Fruit fly (Drosophila melanogaster) whole organism, embryonic: Measurements from ENCODE around the gene pnt.

Source experiments
- Atf3 ChIP-seq: fragments of 200-800 bp; sonication (Bioruptor generic); optimal IDR thresholded peaks from 3 replicates; lab custom pipeline; 2016; ENCODE audit warnings: missing biosample characterization, missing genetic modification characterization
- CG12071 ChIP-seq: fragments of 200-800 bp; sonication (Bioruptor generic); optimal IDR thresholded peaks from 3 replicates; lab custom pipeline; 2018; ENCODE audit warnings: missing biosample characterization, mild to moderate bottlenecking, missing genetic modification characterization
- CG12942 ChIP-seq: fragments of 200-800 bp; sonication (Bioruptor generic); optimal IDR thresholded peaks from 3 replicates; lab custom pipeline; 2016; ENCODE audit warnings: missing biosample characterization, missing genetic modification characterization
- CG15601 ChIP-seq: fragments of 200-800 bp; sonication (Bioruptor generic); optimal IDR thresholded peaks from 3 replicates; lab custom pipeline; 2019; ENCODE audit warnings: missing biosample characterization, mild to moderate bottlenecking, missing genetic modification characterization, moderate library complexity
- CG17568 ChIP-seq: fragments of 200-800 bp; sonication (Bioruptor generic); optimal IDR thresholded peaks from 2 replicates; lab custom pipeline; 2018; ENCODE audit warnings: missing biosample characterization, mild to moderate bottlenecking, missing genetic modification characterization, moderate library complexity
- CG17802 ChIP-seq: fragments of 200-800 bp; sonication (Bioruptor generic); optimal IDR thresholded peaks from 2 replicates; lab custom pipeline; 2018; ENCODE audit warnings: missing biosample characterization, mild to moderate bottlenecking, missing genetic modification characterization, moderate library complexity
- CG2889 ChIP-seq: fragments of 200-800 bp; sonication (Bioruptor generic); IDR thresholded peaks from 3 replicates; pipeline ENCODE4 v1.3.6; 2022; ENCODE audit warnings: missing biosample characterization, missing genetic modification characterization
- CG31441 ChIP-seq: fragments of 200-800 bp; sonication (Bioruptor generic); IDR thresholded peaks from 2 replicates; pipeline ENCODE4 v1.3.6; 2022; ENCODE audit warnings: missing biosample characterization, missing genetic modification characterization
- CG34376 ChIP-seq: fragments of 200-800 bp; sonication (Bioruptor generic); optimal IDR thresholded peaks from 2 replicates; lab custom pipeline; 2018; ENCODE audit warnings: missing biosample characterization, mild to moderate bottlenecking, missing genetic modification characterization
- CG3726 ChIP-seq: fragments of 200-800 bp; sonication (Bioruptor generic); IDR thresholded peaks from 3 replicates; pipeline ENCODE4, ENCODE4 v1.3.6; 2022; ENCODE audit warnings: missing biosample characterization, missing genetic modification characterization
- CG5245 ChIP-seq: fragments of 200-800 bp; sonication (Bioruptor generic); optimal IDR thresholded peaks from 3 replicates; lab custom pipeline; 2016; ENCODE audit warnings: missing biosample characterization, missing genetic modification characterization
- CG5953 ChIP-seq: fragments of 200-800 bp; sonication (Bioruptor generic); IDR thresholded peaks from 2 replicates; pipeline ENCODE4 v1.3.6; 2022; ENCODE audit warnings: missing biosample characterization, missing genetic modification characterization
- CG6254 ChIP-seq: fragments of 200-800 bp; sonication (Bioruptor generic); optimal IDR thresholded peaks from 3 replicates; lab custom pipeline; 2017; ENCODE audit warnings: mild to moderate bottlenecking, missing biosample characterization, missing genetic modification reagents, missing genetic modification characterization
- CG6791 ChIP-seq: fragments of 200-800 bp; sonication (Bioruptor generic); IDR thresholded peaks from 3 replicates; pipeline ENCODE4 v1.3.6; 2022; ENCODE audit warnings: missing biosample characterization, missing genetic modification characterization; ENCODE audit not compliant: partially characterized antibody
- CG6813 ChIP-seq: fragments of 200-800 bp; sonication (Bioruptor generic); optimal IDR thresholded peaks from 2 replicates; lab custom pipeline; 2017; ENCODE audit warnings: missing biosample characterization, missing genetic modification characterization, mild to moderate bottlenecking, moderate library complexity, missing genetic modification reagents
- CG7987 ChIP-seq: fragments of 200-800 bp; sonication (Bioruptor generic); optimal IDR thresholded peaks from 2 replicates; lab custom pipeline; 2018; ENCODE audit warnings: missing biosample characterization, mild to moderate bottlenecking, missing genetic modification characterization, moderate library complexity
- CG8089 ChIP-seq: fragments of 200-800 bp; sonication (Bioruptor generic); optimal IDR thresholded peaks from 3 replicates; lab custom pipeline; 2016; ENCODE audit warnings: missing biosample characterization, missing genetic modification characterization
- CG8290 ChIP-seq, 3 experiments: fragments of 200-800 bp; sonication (Bioruptor generic); optimal IDR thresholded peaks; 2 replicates each; lab custom pipeline; 2016 to 2019; ENCODE audit warnings: missing biosample characterization in 3 of 3, missing genetic modification characterization in 3 of 3, mild to moderate bottlenecking in 2 of 3, moderate library complexity in 1 of 3
- CG8924 ChIP-seq: fragments of 200-800 bp; optimal IDR thresholded peaks from 3 replicates; lab custom pipeline; 2019; ENCODE audit warnings: missing biosample characterization, mild to moderate bottlenecking, missing genetic modification characterization, moderate library complexity
- CG9609 ChIP-seq: fragments of 200-800 bp; sonication (Bioruptor generic); optimal IDR thresholded peaks from 3 replicates; lab custom pipeline; 2016; ENCODE audit warnings: missing biosample characterization, missing genetic modification characterization
- CG9797 ChIP-seq: fragments of 200-800 bp; sonication (Bioruptor generic); optimal IDR thresholded peaks from 3 replicates; lab custom pipeline; 2018; ENCODE audit warnings: missing biosample characterization, mild to moderate bottlenecking, missing genetic modification characterization
- CG9817 ChIP-seq: fragments of 200-800 bp; sonication (Bioruptor generic); optimal IDR thresholded peaks from 2 replicates; lab custom pipeline; 2018; ENCODE audit warnings: missing biosample characterization, mild to moderate bottlenecking, missing genetic modification characterization, moderate library complexity
- D19B ChIP-seq: fragments of 200-800 bp; sonication (Bioruptor generic); optimal IDR thresholded peaks from 2 replicates; lab custom pipeline; 2017; ENCODE audit warnings: missing biosample characterization, mild to moderate bottlenecking, missing genetic modification characterization
- Dip2 ChIP-seq: fragments of 200-800 bp; sonication (Bioruptor generic); IDR thresholded peaks from 2 replicates; pipeline ENCODE4 v1.3.6; 2022; ENCODE audit warnings: missing biosample characterization, missing genetic modification characterization
- Doc2 ChIP-seq: fragments of 200-800 bp; sonication (Bioruptor generic); IDR thresholded peaks from 2 replicates; pipeline ENCODE4 v1.3.6; 2022; ENCODE audit warnings: missing biosample characterization, missing genetic modification characterization
- E2f2 ChIP-seq: fragments of 200-800 bp; sonication (Bioruptor generic); IDR thresholded peaks from 2 replicates; pipeline ENCODE4 v1.3.6; 2022; ENCODE audit warnings: missing biosample characterization, missing genetic modification characterization
- Nf-YC ChIP-seq: fragments of 200-800 bp; optimal IDR thresholded peaks from 3 replicates; lab custom pipeline; 2019; ENCODE audit warnings: missing biosample characterization, mild to moderate bottlenecking, missing genetic modification characterization, moderate library complexity
- Poxn ChIP-seq: fragments of 200-800 bp; sonication (Bioruptor generic); IDR thresholded peaks from 2 replicates; pipeline ENCODE4 v1.3.6; 2022; ENCODE audit warnings: missing biosample characterization, missing genetic modification characterization
- Spps ChIP-seq: fragments of 200-800 bp; sonication (Bioruptor generic); optimal IDR thresholded peaks from 2 replicates; lab custom pipeline; 2018; ENCODE audit warnings: missing biosample characterization, mild to moderate bottlenecking, missing genetic modification characterization
- abd-A ChIP-seq: fragments of 200-800 bp; sonication (Bioruptor generic); optimal IDR thresholded peaks from 3 replicates; lab custom pipeline; 2019; ENCODE audit warnings: missing biosample characterization, mild to moderate bottlenecking, missing genetic modification characterization, moderate library complexity
- amos ChIP-seq: fragments of 200-800 bp; sonication (Bioruptor generic); IDR thresholded peaks from 2 replicates; pipeline ENCODE4 v1.3.6; 2022; ENCODE audit warnings: missing biosample characterization, missing genetic modification characterization; ENCODE audit not compliant: partially characterized antibody
- ash1 ChIP-seq: fragments of 200-800 bp; sonication (Bioruptor generic); optimal IDR thresholded peaks from 2 replicates; lab custom pipeline; 2018; ENCODE audit warnings: missing biosample characterization, mild to moderate bottlenecking, missing genetic modification characterization
- eyg ChIP-seq: fragments of 200-800 bp; sonication (Bioruptor generic); optimal IDR thresholded peaks from 3 replicates; lab custom pipeline; 2016; ENCODE audit warnings: missing biosample characterization, missing genetic modification characterization
- fd64A ChIP-seq: fragments of 200-800 bp; sonication (Bioruptor generic); optimal IDR thresholded peaks from 3 replicates; lab custom pipeline; 2018; ENCODE audit warnings: missing biosample characterization, mild to moderate bottlenecking, missing genetic modification characterization
- grau ChIP-seq: fragments of 200-800 bp; optimal IDR thresholded peaks from 3 replicates; lab custom pipeline; 2019; ENCODE audit warnings: missing biosample characterization, mild to moderate bottlenecking, missing genetic modification characterization, moderate library complexity
- gsb ChIP-seq: fragments of 200-800 bp; sonication (Bioruptor generic); IDR thresholded peaks from 2 replicates; pipeline ENCODE4 v1.3.6; 2022; ENCODE audit warnings: missing biosample characterization, missing genetic modification characterization
- ham ChIP-seq: fragments of 200-800 bp; sonication (Bioruptor generic); IDR thresholded peaks from 2 replicates; pipeline ENCODE4 v1.3.6; 2022; ENCODE audit warnings: missing biosample characterization, missing genetic modification characterization
- her ChIP-seq: fragments of 200-800 bp; sonication (Bioruptor generic); optimal IDR thresholded peaks from 2 replicates; lab custom pipeline; 2016; ENCODE audit warnings: missing biosample characterization, missing genetic modification characterization
- ken ChIP-seq: fragments of 200-800 bp; sonication (Bioruptor generic); IDR thresholded peaks from 3 replicates; pipeline ENCODE4 v1.3.6; 2022; ENCODE audit warnings: missing biosample characterization, missing genetic modification characterization
- klu ChIP-seq: fragments of 200-800 bp; sonication (Bioruptor generic); IDR thresholded peaks from 2 replicates; pipeline ENCODE4 v1.3.6; 2022; ENCODE audit warnings: missing biosample characterization, missing genetic modification characterization
- p53 ChIP-seq: fragments of 200-800 bp; sonication (Bioruptor generic); optimal IDR thresholded peaks from 2 replicates; lab custom pipeline; 2016; ENCODE audit warnings: missing biosample characterization, missing genetic modification characterization
- pros ChIP-seq: fragments of 200-800 bp; sonication (Bioruptor generic); optimal IDR thresholded peaks from 3 replicates; lab custom pipeline; 2019; ENCODE audit warnings: missing biosample characterization, mild to moderate bottlenecking, missing genetic modification characterization, moderate library complexity
- sima ChIP-seq: fragments of 200-800 bp; sonication (Bioruptor generic); optimal IDR thresholded peaks from 2 replicates; lab custom pipeline; 2016; ENCODE audit warnings: missing biosample characterization, missing genetic modification characterization
- so ChIP-seq: fragments of 200-800 bp; sonication (Bioruptor generic); IDR thresholded peaks from 3 replicates; pipeline ENCODE4 v1.3.6; 2022; ENCODE audit warnings: missing biosample characterization, missing genetic modification characterization
- stc ChIP-seq: fragments of 200-800 bp; sonication (Bioruptor generic); IDR thresholded peaks from 2 replicates; pipeline ENCODE4 v1.3.6; 2022; ENCODE audit warnings: missing biosample characterization, missing genetic modification characterization
- tio ChIP-seq: fragments of 200-800 bp; sonication (Bioruptor generic); optimal IDR thresholded peaks from 2 replicates; lab custom pipeline; 2017; ENCODE audit warnings: missing biosample characterization, missing genetic modification characterization, inconsistent platforms
- twi ChIP-seq: fragments of 200-800 bp; optimal IDR thresholded peaks from 2 replicates; lab custom pipeline; 2019; ENCODE audit warnings: missing biosample characterization, mild to moderate bottlenecking, missing genetic modification characterization, moderate library complexity
- tx ChIP-seq: fragments of 200-800 bp; sonication (Bioruptor generic); optimal IDR thresholded peaks from 2 replicates; lab custom pipeline; 2016; ENCODE audit warnings: missing biosample characterization, missing genetic modification characterization
- wek ChIP-seq: fragments of 200-800 bp; sonication (Bioruptor generic); optimal IDR thresholded peaks from 3 replicates; lab custom pipeline; 2018; ENCODE audit warnings: missing biosample characterization, mild to moderate bottlenecking, missing genetic modification characterization, moderate library complexity
- zen2 ChIP-seq: fragments of 200-800 bp; sonication (Bioruptor generic); IDR thresholded peaks from 3 replicates; pipeline ENCODE4 v1.3.6; 2022; ENCODE audit warnings: missing biosample characterization, missing genetic modification characterization; ENCODE audit not compliant: partially characterized antibody
- zfh1 ChIP-seq: fragments of 200-800 bp; sonication (Bioruptor generic); IDR thresholded peaks from 3 replicates; pipeline ENCODE4 v1.3.6; 2022; ENCODE audit warnings: missing biosample characterization, missing genetic modification characterization

The pnt gene

dm6 chr3R:23331865-23332367 is 14.1 kb downstream of the pnt start (continued):
- TF ChIP-seq CG9609 (peak; percentile 13), Dip2 (GFP tag; lab: Robert Waterston, UW) (no peak), CG6813 (no peak), CG8924 (tag; lab: Kevin White, UChicago) (no peak), Nf-YC (tag; lab: Kevin White, UChicago) (no peak), twi (tag; lab: Kevin White, UChicago) (no peak), CG5245 (GFP tag; lab: Kevin White, UChicago) (peak; percentile 2), CG15601 (tag; lab: Kevin White, UChicago) (no peak), E2f2 (GFP tag; lab: Robert Waterston, UW) (no peak), CG2889 (0 out of 3 replicates have a peak, but pooled peaks have one; percentile 32), stc (GFP tag; lab: Robert Waterston, UW) (no peak), CG8089 (GFP tag; lab: Kevin White, UChicago) (no peak), so (GFP tag; lab: Robert Waterston, UW) (no peak), D19B (no peak), Doc2 (GFP tag; lab: Robert Waterston, UW) (no peak), Spps (tag; lab: Kevin White, UChicago) (no peak), fd64A (GFP tag; lab: Kevin White, UChicago) (no peak), CG17802 (tag; lab: Kevin White, UChicago) (no peak), sima (GFP tag; lab: Kevin White, UChicago) (no peak), CG6254 (no peak), CG12071 (GFP tag; lab: Kevin White, UChicago) (no peak), ham (GFP tag; lab: Robert Waterston, UW) (no peak), ken (GFP tag; lab: Robert Waterston, UW) (peak; percentile 69; the same call in 1 of the 3 replicates), CG7987 (GFP tag; lab: Kevin White, UChicago) (no peak), her (GFP tag; lab: Kevin White, UChicago) (no peak), tx (GFP tag; lab: Kevin White, UChicago) (no peak), klu (no peak), CG9797 (no peak), Poxn (GFP tag; lab: Robert Waterston, UW) (no peak), wek (GFP tag; lab: Kevin White, UChicago) (no peak), CG3726 (GFP tag; lab: Robert Waterston, UW) (no peak), ash1 (GFP tag; lab: Kevin White, UChicago) (no peak), CG12942 (no peak), grau (tag; lab: Kevin White, UChicago) (no peak), Atf3 (GFP tag; lab: Kevin White, UChicago) (no peak), eyg (no peak), amos (GFP tag; lab: Robert Waterston, UW) (no peak), CG17568 (no peak), gsb (GFP tag; lab: Robert Waterston, UW) (no peak), CG8290 (GFP tag; optimal IDR thresholded peaks at IDR 0.05; lab: Kevin White, UChicago) (no peak), CG8290 (tag; optimal IDR thresholded peaks at IDR 0.05; lab: Kevin White, UChicago) (peak in 1 of 2 experiments; percentile 63), CG9817 (tag; lab: Kevin White, UChicago) (no peak), zen2 (no peak), CG6791 (GFP tag; lab: Robert Waterston, UW) (no peak), CG31441 (GFP tag; lab: Robert Waterston, UW) (no peak), pros (GFP tag; lab: Kevin White, UChicago) (peak; percentile 40), CG34376 (GFP tag; lab: Kevin White, UChicago) (no peak), abd-A (tag; lab: Kevin White, UChicago) (no peak), tio (GFP tag; lab: Kevin White, UChicago) (no peak), CG5953 (GFP tag; lab: Robert Waterston, UW) (no peak), p53 (no peak), zfh1 (GFP tag; lab: Robert Waterston, UW) (no peak)
